Worm (Caenorhabditis elegans): Measurements from ENCODE around the gene rpn-11.

Gene rpn-11

DNA sequence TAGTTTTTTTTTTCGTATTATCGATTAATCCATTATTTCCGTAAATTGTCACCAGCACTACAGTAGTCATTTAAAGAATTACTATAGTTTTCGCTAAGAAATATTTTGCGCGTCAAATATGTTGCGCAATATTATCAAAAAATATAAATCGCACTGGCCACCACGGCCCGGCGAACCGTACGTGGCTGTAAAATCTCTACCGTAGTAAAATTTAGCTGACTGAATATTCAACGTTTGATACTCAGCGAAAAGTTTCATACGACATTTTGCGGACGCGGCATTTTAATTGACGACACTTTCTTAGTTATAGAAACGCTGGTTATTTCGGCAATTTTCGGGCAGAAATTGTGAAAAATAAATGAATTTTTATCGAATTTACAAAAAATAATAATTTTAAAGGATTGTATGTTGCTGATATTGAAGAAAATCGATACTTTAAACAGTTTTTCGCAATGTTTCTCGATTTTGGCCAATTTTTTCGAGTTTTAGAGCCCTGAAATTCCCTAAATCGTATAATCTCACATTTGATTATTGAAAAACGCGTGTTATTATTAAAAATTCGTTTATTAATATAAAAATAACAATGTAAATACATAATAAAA lies 3.6 kb upstream of the rpn-11 start (continued):
- peak; percentile 96 for TF ChIP-seq madf-8 (GFP tag; conservative IDR thresholded peaks at IDR 0.05)
- peak; percentile 87 for TF ChIP-seq attf-6 (GFP tag; IDR thresholded peaks at IDR 0.05)
- TF ChIP-seq lin-40 (tag; optimal IDR thresholded peaks at IDR 0.05), result peak; percentile 77
- peak; percentile 94 for TF ChIP-seq cebp-1 (GFP tag; IDR thresholded peaks at IDR 0.05)
- peak; percentile 72 for TF ChIP-seq cebp-1 (tag; optimal IDR thresholded peaks at IDR 0.05)
- peak; percentile 100 for TF ChIP-seq hmg-1.2 (GFP tag; IDR thresholded peaks at IDR 0.05)
- peak; percentile 90 for TF ChIP-seq hsf-1 (GFP tag; IDR thresholded peaks at IDR 0.05)
- TF ChIP-seq nhr-120 (GFP tag; IDR thresholded peaks at IDR 0.05), result peak; percentile 99
- peak; percentile 57 to 89 for TF ChIP-seq let-607 (tag; optimal IDR thresholded peaks at IDR 0.05)
- peak; percentile 99 for TF ChIP-seq nfyb-1 (GFP tag; IDR thresholded peaks at IDR 0.05)
- peak; percentile 41 for TF ChIP-seq unc-130 (GFP tag; optimal IDR thresholded peaks at IDR 0.05)
- TF ChIP-seq cebp-2 (GFP tag; IDR thresholded peaks at IDR 0.05), result peak; percentile 96
- peak; percentile 98 for TF ChIP-seq madf-3 (GFP tag; IDR thresholded peaks at IDR 0.05)
- TF ChIP-seq lir-1 (GFP tag; conservative IDR thresholded peaks at IDR 0.05), result peak; percentile 98
- TF ChIP-seq B0336.3 (GFP tag; IDR thresholded peaks at IDR 0.05), result peak; percentile 36; the same call in 1 of the 2 replicates
- peak; percentile 96 for TF ChIP-seq egl-44 (GFP tag; IDR thresholded peaks at IDR 0.05)
- peak; percentile 99 for TF ChIP-seq dox-1 (GFP tag; IDR thresholded peaks at IDR 0.05)
- TF ChIP-seq athp-1 (tag; optimal IDR thresholded peaks at IDR 0.05), result peak; percentile 35
- TF ChIP-seq K12H6.12 (tag; optimal IDR thresholded peaks at IDR 0.05), result peak; percentile 26
- peak; percentile 93 for TF ChIP-seq sea-2 (GFP tag; IDR thresholded peaks at IDR 0.05)
- peak; percentile 71 for TF ChIP-seq xnd-1 (tag; optimal IDR thresholded peaks at IDR 0.05)
- peak; percentile 98 for TF ChIP-seq bed-2 (GFP tag; IDR thresholded peaks at IDR 0.05)
- peak; percentile 97 for TF ChIP-seq C17E4.6 (GFP tag; IDR thresholded peaks at IDR 0.05)
- peak; percentile 87; the same call in 1 of the 2 replicates for TF ChIP-seq Y79H2A.3 (GFP tag; conservative IDR thresholded peaks at IDR 0.05)
- TF ChIP-seq Y53G8AR.9 (GFP tag; conservative IDR thresholded peaks at IDR 0.05), result peak; percentile 100

DNA sequence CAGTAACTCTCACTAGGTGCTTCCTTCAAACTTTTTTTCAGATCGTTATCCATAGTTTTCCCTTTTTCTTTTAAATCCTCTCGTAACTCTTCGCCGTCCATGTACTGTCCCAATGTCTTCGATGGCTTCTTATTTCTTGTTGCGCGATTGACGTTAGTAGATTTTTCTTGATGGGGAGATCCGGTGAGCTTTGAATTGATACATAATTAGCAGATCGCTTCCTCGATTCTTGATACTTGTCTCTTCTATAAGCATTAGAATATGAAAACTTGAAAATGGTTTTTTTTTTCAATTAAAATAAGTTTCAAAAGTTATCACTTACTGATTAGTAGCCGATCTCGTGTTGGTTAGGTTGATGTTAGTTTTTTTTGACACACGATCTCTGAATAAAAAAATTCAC lies 1.1 kb upstream of the rpn-11 start, which contains the start of gene K07D4.2:
Gene K07D4.2, minus strand, starts transcription at position 101 of the 400 bp plus-strand sequence.
- TF ChIP-seq lin-40 (tag; optimal IDR thresholded peaks at IDR 0.05) (no peak), repo-1 (tag; optimal IDR thresholded peaks at IDR 0.05) (no peak), Y56A3A.18 (GFP tag; IDR thresholded peaks at IDR 0.05) (no peak), somi-1 (GFP tag; optimal IDR thresholded peaks at IDR 0.05) (no peak), ceh-27 (GFP tag; optimal IDR thresholded peaks at IDR 0.05) (no peak), sptf-2 (GFP tag; optimal IDR thresholded peaks at IDR 0.05) (no peak), nhr-179 (tag; optimal IDR thresholded peaks at IDR 0.05) (no peak), snpc-4 (GFP tag; optimal IDR thresholded peaks at IDR 0.05) (no peak), snpc-4 (tag; optimal IDR thresholded peaks at IDR 0.05) (no peak), ceh-100 (GFP tag; IDR thresholded peaks at IDR 0.05) (no peak), egrh-3 (GFP tag; IDR thresholded peaks at IDR 0.05) (no peak), C06A6.2 (GFP tag; conservative IDR thresholded peaks at IDR 0.05) (no peak), B0019.2 (GFP tag; conservative IDR thresholded peaks at IDR 0.05) (no peak), hlh-12 (tag; optimal IDR thresholded peaks at IDR 0.05) (no peak), hrde-1 (tag; optimal IDR thresholded peaks at IDR 0.05; ENCODE audit: borderline replicate concordance) (no peak), mes-4 (tag; optimal IDR thresholded peaks at IDR 0.05) (no peak), B0035.1 (tag; optimal IDR thresholded peaks at IDR 0.05) (no peak), egl-18 (GFP tag; IDR thresholded peaks at IDR 0.05) (no peak), athp-1 (tag; optimal IDR thresholded peaks at IDR 0.05) (no peak)
